Worm (Caenorhabditis elegans): Measurements from ENCODE around the gene kdin-1.

kdin-1 gene

ce11 chrIV:11036222-11036621 is 2.2 kb upstream of the kdin-1 start, which contains the start of gene fkb-1 (continued):
- no peak for TF ChIP-seq aly-2 (tag; optimal IDR thresholded peaks at IDR 0.05)
- TF ChIP-seq lin-35 (GFP tag; optimal IDR thresholded peaks at IDR 0.05), result peak; percentile 79
- peak; percentile 94 for TF ChIP-seq xbp-1 (tag; optimal IDR thresholded peaks at IDR 0.05)
- TF ChIP-seq ces-1 (GFP tag; optimal IDR thresholded peaks at IDR 0.05), result no peak
- TF ChIP-seq lir-3 (tag; optimal IDR thresholded peaks at IDR 0.05; ENCODE audit: poor library complexity), result peak; percentile 13
- TF ChIP-seq ztf-4 (tag; optimal IDR thresholded peaks at IDR 0.05), result no peak
- TF ChIP-seq ceh-8 (GFP tag; optimal IDR thresholded peaks at IDR 0.05), result peak; percentile 6
- peak; percentile 71 for TF ChIP-seq nhr-19 (GFP tag; conservative IDR thresholded peaks at IDR 0.05)
- TF ChIP-seq nhr-71 (tag; optimal IDR thresholded peaks at IDR 0.05), result peak; percentile 82
- peak; percentile 43 for TF ChIP-seq isw-1 (GFP tag; IDR thresholded peaks at IDR 0.05)
- peak; percentile 29 for TF ChIP-seq blmp-1 (tag; optimal IDR thresholded peaks at IDR 0.05)
- no peak for TF ChIP-seq pax-3 (tag; optimal IDR thresholded peaks at IDR 0.05)
- peak; percentile 84 for TF ChIP-seq nhr-85 (tag)
- peak; percentile 59 to 75 (median 74) for TF ChIP-seq dpl-1 (GFP tag; optimal IDR thresholded peaks at IDR 0.05)
- TF ChIP-seq pqm-1 (tag; optimal IDR thresholded peaks at IDR 0.05), result no peak
- TF ChIP-seq elt-2 (tag; optimal IDR thresholded peaks at IDR 0.05), result peak; percentile 3
- TF ChIP-seq C16A3.4 (tag; optimal IDR thresholded peaks at IDR 0.05), result peak; percentile 73
- TF ChIP-seq ceh-88 (GFP tag; IDR thresholded peaks at IDR 0.05), result peak; percentile 25; the same call in 1 of the 2 replicates
- no peak for TF ChIP-seq unc-30 (tag; optimal IDR thresholded peaks at IDR 0.05)
- peak; percentile 47 for TF ChIP-seq egl-13 (tag; optimal IDR thresholded peaks at IDR 0.05)
- peak; percentile 47 for TF ChIP-seq lin-13 (GFP tag; optimal IDR thresholded peaks at IDR 0.05)
- peak; percentile 6 for TF ChIP-seq lin-15B (tag; optimal IDR thresholded peaks at IDR 0.05)
- peak; percentile 39 for TF ChIP-seq nhr-77 (tag; optimal IDR thresholded peaks at IDR 0.05)
- peak in 1 of 2 experiments; percentile 61 for TF ChIP-seq mdl-1 (tag; optimal IDR thresholded peaks at IDR 0.05)
- TF ChIP-seq fos-1 (tag; optimal IDR thresholded peaks at IDR 0.05), result peak; percentile 27
- TF ChIP-seq hpl-2 (GFP tag; optimal IDR thresholded peaks at IDR 0.05), result no peak
- TF ChIP-seq ceh-82 (tag; optimal IDR thresholded peaks at IDR 0.05), result peak; percentile 39 to 67 (median 60)
- TF ChIP-seq nhr-12 (tag; optimal IDR thresholded peaks at IDR 0.05), result no peak
- peak; percentile 19 for TF ChIP-seq sox-4 (tag; optimal IDR thresholded peaks at IDR 0.05)
- TF ChIP-seq swsn-7 (tag; optimal IDR thresholded peaks at IDR 0.05), result peak; percentile 79
- no peak for TF ChIP-seq efl-3 (GFP tag; optimal IDR thresholded peaks at IDR 0.05)

ce11 chrIV:11037118-11037719 is 1.2 kb upstream of the kdin-1 start:
- TF ChIP-seq rnt-1 (tag; optimal IDR thresholded peaks at IDR 0.05) (no peak), ceh-82 (tag; optimal IDR thresholded peaks at IDR 0.05) (no peak), ets-5 (GFP tag; IDR thresholded peaks at IDR 0.05) (no peak), jun-1 (tag; optimal IDR thresholded peaks at IDR 0.05) (no peak), zag-1 (tag; optimal IDR thresholded peaks at IDR 0.05) (peak; percentile 76), xbp-1 (tag; optimal IDR thresholded peaks at IDR 0.05) (no peak), egl-27 (tag; optimal IDR thresholded peaks at IDR 0.05) (no peak), nhr-12 (tag; optimal IDR thresholded peaks at IDR 0.05) (no peak), unc-86 (tag; optimal IDR thresholded peaks at IDR 0.05) (no peak), nhr-237 (tag; optimal IDR thresholded peaks at IDR 0.05) (no peak), nhr-85 (tag) (no peak), ztf-11 (tag; optimal IDR thresholded peaks at IDR 0.05) (no peak), lin-13 (GFP tag; optimal IDR thresholded peaks at IDR 0.05) (no peak), grh-1 (GFP tag; IDR thresholded peaks at IDR 0.05) (no peak), elt-2 (tag; optimal IDR thresholded peaks at IDR 0.05) (peak; percentile 12), nhr-90 (tag; optimal IDR thresholded peaks at IDR 0.05; ENCODE audit: poor library complexity) (peak; percentile 17), lsy-2 (tag; optimal IDR thresholded peaks at IDR 0.05) (no peak), efl-1 (optimal IDR thresholded peaks at IDR 0.05) (no peak), efl-1 (GFP tag; optimal IDR thresholded peaks at IDR 0.05 in 1 of 2) (peak in 1 of 2 experiments; percentile 32), C16A3.4 (tag; optimal IDR thresholded peaks at IDR 0.05) (no peak), ceh-8 (GFP tag; optimal IDR thresholded peaks at IDR 0.05) (no peak), ces-1 (GFP tag; optimal IDR thresholded peaks at IDR 0.05) (no peak), pax-3 (tag; optimal IDR thresholded peaks at IDR 0.05) (no peak), ceh-90 (tag; optimal IDR thresholded peaks at IDR 0.05) (no peak), nhr-11 (tag; optimal IDR thresholded peaks at IDR 0.05) (no peak), hlh-4 (tag; optimal IDR thresholded peaks at IDR 0.05) (no peak), nhr-77 (tag; optimal IDR thresholded peaks at IDR 0.05) (no peak), pag-3 (tag; optimal IDR thresholded peaks at IDR 0.05; ENCODE audit: borderline replicate concordance, insufficient read depth) (no peak), mef-2 (tag; optimal IDR thresholded peaks at IDR 0.05) (no peak), nhr-71 (tag; optimal IDR thresholded peaks at IDR 0.05) (peak; percentile 9), aha-1 (tag; optimal IDR thresholded peaks at IDR 0.05) (no peak)

Measured in whole organism, L1 larva.